Worm (Caenorhabditis elegans): ENCODE measurements around the gene best-16.

ce11 chrIV:7205969-7206368 lies 10.3 kb upstream of the best-16 start, which contains the start of gene kcc-1:
- TF ChIP-seq egl-27 (tag; optimal IDR thresholded peaks at IDR 0.05), result no peak
- TF ChIP-seq aly-2 (tag; optimal IDR thresholded peaks at IDR 0.05), result no peak
- no peak for TF ChIP-seq lin-39 (tag; optimal IDR thresholded peaks at IDR 0.05)
- no peak for TF ChIP-seq ztf-4 (tag; optimal IDR thresholded peaks at IDR 0.05)
- no peak for TF ChIP-seq mab-5 (tag; optimal IDR thresholded peaks at IDR 0.05)
- no peak for TF ChIP-seq unc-55 (GFP tag; optimal IDR thresholded peaks at IDR 0.05)
- TF ChIP-seq nhr-77 (tag; optimal IDR thresholded peaks at IDR 0.05), result no peak
